Worm (Caenorhabditis elegans) whole organism, L3 larva: ENCODE data around the gene C44C10.15.

Source experiments
- aly-2 ChIP-seq: fragments of 150-350 bp; optimal IDR thresholded peaks from 2 replicates; lab custom pipeline; 2014; ENCODE audit warnings: missing biosample characterization, missing genetic modification characterization
- egl-27 ChIP-seq: sonication (generic microtip); optimal IDR thresholded peaks from 4 replicates; lab custom pipeline; 2017; ENCODE audit warnings: missing biosample characterization, missing genetic modification reagents, missing genetic modification characterization
- lin-15B ChIP-seq: fragments of 150-350 bp; optimal IDR thresholded peaks from 2 replicates; lab custom pipeline; 2014; ENCODE audit warnings: missing biosample characterization, missing genetic modification characterization
- mdl-1 ChIP-seq: fragments of 150-350 bp; optimal IDR thresholded peaks from 2 replicates; lab custom pipeline; 2014; ENCODE audit warnings: missing biosample characterization, missing genetic modification characterization
- mml-1 ChIP-seq: fragments of 150-350 bp; sonication (generic microtip); optimal IDR thresholded peaks from 3 replicates; lab custom pipeline; 2014; ENCODE audit warnings: missing biosample characterization, missing genetic modification characterization
- nfya-1 ChIP-seq: sonication (generic microtip); optimal IDR thresholded peaks from 2 replicates; lab custom pipeline; 2017; ENCODE audit warnings: missing genetic modification characterization, mild to moderate bottlenecking, missing compliant biosample characterization, antibody characterized with exemption, moderate library complexity; ENCODE audit not compliant: insufficient read depth
- nhr-11 ChIP-seq: fragments of 150-350 bp; optimal IDR thresholded peaks from 2 replicates; lab custom pipeline; 2014; ENCODE audit warnings: missing biosample characterization, missing genetic modification characterization
- nhr-77 ChIP-seq: fragments of 150-350 bp; optimal IDR thresholded peaks from 2 replicates; lab custom pipeline; 2014; ENCODE audit warnings: missing biosample characterization, missing genetic modification characterization
- sea-2 ChIP-seq: fragments of 150-350 bp; sonication (generic microtip); optimal IDR thresholded peaks from 4 replicates; lab custom pipeline; 2014; ENCODE audit warnings: missing biosample characterization, missing genetic modification reagents, missing genetic modification characterization
- zag-1 ChIP-seq: fragments of 150-350 bp; optimal IDR thresholded peaks from 2 replicates; lab custom pipeline; 2014; ENCODE audit warnings: missing biosample characterization, missing genetic modification characterization

DNA sequence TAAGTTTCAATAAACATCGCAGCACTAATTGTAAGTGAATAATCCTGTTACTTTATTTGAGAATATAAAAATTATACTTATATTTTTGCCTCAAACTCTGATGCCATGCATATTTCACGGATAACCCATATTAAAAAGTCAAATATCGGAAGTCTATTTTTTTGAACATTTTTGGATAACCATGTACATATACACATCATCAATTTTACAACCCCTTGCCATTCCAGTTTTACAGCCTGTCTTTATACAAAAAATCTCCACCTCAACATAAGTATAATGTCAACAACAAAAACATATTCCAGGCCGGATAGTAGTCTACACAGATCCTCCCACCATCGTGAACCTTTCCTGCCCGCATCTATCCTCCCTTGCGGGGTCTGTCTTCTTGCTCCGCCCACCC is 15.9 kb downstream of the C44C10.15 start, which contains the start of gene hnd-1:
- TF ChIP-seq aly-2 (tag; lab: Kevin White, UChicago) (no peak), egl-27 (tag; lab: Kevin White, UChicago) (no peak), mdl-1 (no peak), sea-2 (GFP tag; lab: Kevin White, UChicago) (no peak), mml-1 (tag; lab: Kevin White, UChicago) (no peak), lin-15B (tag; lab: Kevin White, UChicago) (no peak), zag-1 (tag; lab: Kevin White, UChicago) (no peak), nhr-77 (tag; lab: Kevin White, UChicago) (no peak), nhr-11 (no peak), nfya-1 (tag; lab: Kevin White, UChicago) (no peak)
